Comparison of ENCODE assay signal across 3 worm cellular contexts in the genomic region with DNA sequence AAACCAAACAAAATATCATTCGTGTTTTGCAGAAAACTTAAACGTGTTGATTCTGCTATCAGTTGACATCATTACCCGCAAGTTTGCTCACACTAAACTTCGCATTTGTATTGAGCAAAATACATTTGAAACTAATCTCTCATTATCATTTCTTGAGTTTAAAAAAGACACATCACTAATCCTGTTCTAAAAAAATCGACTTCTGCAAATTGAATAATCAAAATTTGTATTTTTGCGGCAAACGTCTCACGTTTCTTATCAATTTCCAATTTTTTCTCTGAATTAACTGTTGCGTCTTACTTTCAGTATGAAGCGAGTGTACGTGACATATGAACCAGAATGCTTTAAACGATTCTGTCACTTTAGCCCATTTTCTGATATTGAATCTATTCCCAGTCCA.
A peak's percentile ranks its signal among the peaks of the same experiment; 100 is the strongest.
TF ChIP-seq lines count a peak whose summit lies in the region.

A gene (plus strand): TSS at position 301 of the 400 bp plus-strand sequence.

TF ChIP-seq in whole organism, L1 larva, 84 proteins besides CTCF, POLR2A, EP300 and RAD21:
- peak; percentile 18 for TF ChIP-seq elt-2 (tag; optimal IDR thresholded peaks at IDR 0.05; lab: Kevin White, UChicago)
- no peak for TF ChIP-seq C04F5.9 (tag; optimal IDR thresholded peaks at IDR 0.05; lab: Kevin White, UChicago)

TF ChIP-seq in whole organism, L4 larva, 104 proteins besides CTCF, POLR2A, EP300 and RAD21:
- TF ChIP-seq mes-2 (tag; optimal IDR thresholded peaks at IDR 0.05; lab: Kevin White, UChicago; ENCODE audit: poor library complexity, severe bottlenecking) (no peak), nhr-28 (tag; optimal IDR thresholded peaks at IDR 0.05; lab: Kevin White, UChicago) (peak; percentile 1)

TF ChIP-seq in whole organism, young adult, 124 proteins besides CTCF, POLR2A, EP300 and RAD21:
- TF ChIP-seq nfya-2 (GFP tag; IDR thresholded peaks at IDR 0.05; lab: Robert Waterston, UW) (no peak), nhr-80 (tag; optimal IDR thresholded peaks at IDR 0.05; lab: Kevin White, UChicago) (peak; percentile 7)
